Worm (Caenorhabditis elegans) whole organism, young adult: ENCODE measurements around the gene C26E6.12.

ENCODE experiments used
- B0019.2 ChIP-seq: fragments of 200-800 bp; sonication (Bioruptor generic); conservative IDR thresholded peaks from 2 replicates; pipeline ENCODE4 v1.3.6; 2022; ENCODE audit warnings: missing genetic modification reagents, missing genetic modification characterization, missing compliant biosample characterization
- B0336.3 ChIP-seq: fragments of 200-800 bp; sonication (Bioruptor generic); IDR thresholded peaks from 2 replicates; pipeline ENCODE4 v1.3.6; 2022; ENCODE audit warnings: missing genetic modification characterization, missing compliant biosample characterization
- C06A6.2 ChIP-seq: fragments of 200-800 bp; sonication (Bioruptor generic); conservative IDR thresholded peaks from 2 replicates; pipeline ENCODE4 v1.3.6; 2022; ENCODE audit warnings: missing genetic modification characterization, missing compliant biosample characterization
- F23B12.7 ChIP-seq: sonication (generic microtip); optimal IDR thresholded peaks from 2 replicates; lab custom pipeline; 2017; ENCODE audit warnings: missing genetic modification characterization, mild to moderate bottlenecking, missing compliant biosample characterization, antibody characterized with exemption, moderate library complexity; ENCODE audit not compliant: insufficient read depth
- F37B4.10 ChIP-seq: fragments of 200-800 bp; sonication (Bioruptor generic); IDR thresholded peaks from 2 replicates; pipeline ENCODE4 v1.3.6; 2022; ENCODE audit warnings: missing genetic modification characterization, missing compliant biosample characterization
- F55B11.4 ChIP-seq: sonication (generic microtip); optimal IDR thresholded peaks from 2 replicates; lab custom pipeline; 2016; ENCODE audit warnings: missing compliant biosample characterization, missing genetic modification characterization, borderline replicate concordance; ENCODE audit not compliant: insufficient read depth
- F57A8.1 ChIP-seq: fragments of 200-800 bp; sonication (Bioruptor generic); optimal IDR thresholded peaks from 2 replicates; lab custom pipeline; 2018; ENCODE audit warnings: mild to moderate bottlenecking, missing genetic modification characterization, moderate library complexity, missing compliant biosample characterization
- T26A5.8 ChIP-seq: sonication (generic microtip); optimal IDR thresholded peaks from 2 replicates; lab custom pipeline; 2016; ENCODE audit warnings: missing genetic modification characterization, missing compliant biosample characterization
- Y53G8AR.9 ChIP-seq: fragments of 200-800 bp; sonication (Bioruptor generic); conservative IDR thresholded peaks from 2 replicates; pipeline ENCODE4 v1.3.6; 2022; ENCODE audit warnings: missing genetic modification reagents, missing genetic modification characterization, missing compliant biosample characterization
- Y95B8A.8 ChIP-seq: fragments of 200-800 bp; sonication (Bioruptor generic); IDR thresholded peaks from 2 replicates; pipeline ENCODE4 v1.3.6; 2022; ENCODE audit warnings: missing genetic modification reagents, missing genetic modification characterization, missing compliant biosample characterization
- akir-1 ChIP-seq: fragments of 200-800 bp; sonication (Bioruptor generic); optimal IDR thresholded peaks from 2 replicates; lab custom pipeline; 2018; ENCODE audit warnings: mild to moderate bottlenecking, missing genetic modification characterization, moderate library complexity, missing compliant biosample characterization
- ama-1 ChIP-seq, 3 experiments: fragments of 150-350 bp in 1 of 3; sonication (generic microtip) in 2 of 3; optimal IDR thresholded peaks; 2 replicates each; lab custom pipeline; 2014 to 2018; ENCODE audit warnings: missing biosample characterization in 2 of 3, missing genetic modification characterization in 2 of 3, missing genetic modification reagents in 2 of 3
- athp-1 ChIP-seq: sonication (generic microtip); optimal IDR thresholded peaks from 2 replicates; lab custom pipeline; 2017; ENCODE audit warnings: mild to moderate bottlenecking, missing genetic modification characterization, missing compliant biosample characterization
- attf-3 ChIP-seq: fragments of 200-800 bp; sonication (Bioruptor generic); conservative IDR thresholded peaks from 2 replicates; pipeline ENCODE4 v1.3.6; 2022; ENCODE audit warnings: missing genetic modification reagents, missing genetic modification characterization, missing compliant biosample characterization
- attf-5 ChIP-seq: fragments of 200-800 bp; sonication (Bioruptor generic); optimal IDR thresholded peaks from 2 replicates; lab custom pipeline; 2018; ENCODE audit warnings: mild to moderate bottlenecking, missing genetic modification characterization, missing compliant biosample characterization
- ccch-3 ChIP-seq: fragments of 200-800 bp; sonication (Bioruptor generic); optimal IDR thresholded peaks from 2 replicates; lab custom pipeline; 2018; ENCODE audit warnings: mild to moderate bottlenecking, missing genetic modification characterization, missing compliant biosample characterization
- cebp-1 ChIP-seq, 2 experiments: fragments of 200-800 bp in 1 of 2; sonication (Bioruptor generic) in 1 of 2; sonication (generic microtip) in 1 of 2; IDR thresholded peaks in 1 of 2; optimal IDR thresholded peaks in 1 of 2; 2 replicates each; pipeline versions ENCODE4 v1.3.6 to Lab custom; 2017 to 2022; ENCODE audit warnings: missing compliant biosample characterization in 2 of 2, missing genetic modification characterization in 2 of 2, mild to moderate bottlenecking in 1 of 2, missing genetic modification reagents in 1 of 2, moderate library complexity in 1 of 2
- cebp-2 ChIP-seq: fragments of 200-800 bp; sonication (Bioruptor generic); IDR thresholded peaks from 2 replicates; pipeline ENCODE4 v1.3.6; 2022; ENCODE audit warnings: missing genetic modification characterization, missing compliant biosample characterization
- ceh-100 ChIP-seq: fragments of 200-800 bp; sonication (Bioruptor generic); IDR thresholded peaks from 2 replicates; pipeline ENCODE4 v1.3.6; 2022; ENCODE audit warnings: missing genetic modification reagents, missing genetic modification characterization, missing compliant biosample characterization
- ceh-40 ChIP-seq: fragments of 200-800 bp; sonication (Bioruptor generic); IDR thresholded peaks from 2 replicates; pipeline ENCODE4 v1.3.6; 2022; ENCODE audit warnings: missing genetic modification characterization, missing compliant biosample characterization
- ceh-79 ChIP-seq: sonication (generic microtip); optimal IDR thresholded peaks from 2 replicates; lab custom pipeline; 2017; ENCODE audit warnings: mild to moderate bottlenecking, missing genetic modification characterization, missing compliant biosample characterization
- dpl-1 ChIP-seq: fragments of 150-350 bp; optimal IDR thresholded peaks from 2 replicates; lab custom pipeline; 2014; ENCODE audit warnings: missing biosample characterization, missing genetic modification reagents, missing genetic modification characterization
- egrh-3 ChIP-seq: fragments of 200-800 bp; sonication (Bioruptor generic); IDR thresholded peaks from 2 replicates; pipeline ENCODE4 v1.3.6; 2022; ENCODE audit warnings: missing genetic modification reagents, missing genetic modification characterization, missing compliant biosample characterization
- him-1 ChIP-seq: sonication (generic microtip); optimal IDR thresholded peaks from 2 replicates; lab custom pipeline; 2016; ENCODE audit warnings: missing genotype, missing genetic modification reagents, missing genetic modification characterization, missing compliant biosample characterization
- hlh-26 ChIP-seq: fragments of 200-800 bp; sonication (Bioruptor generic); conservative IDR thresholded peaks from 2 replicates; pipeline ENCODE4 v1.3.6; 2022; ENCODE audit warnings: missing genetic modification reagents, missing genetic modification characterization, missing compliant biosample characterization
- let-526 ChIP-seq: fragments of 200-800 bp; sonication (Bioruptor generic); IDR thresholded peaks from 2 replicates; pipeline ENCODE4 v1.3.6; 2022; ENCODE audit warnings: missing genetic modification reagents, missing genetic modification characterization, missing compliant biosample characterization
- lin-54 ChIP-seq: fragments of 200-800 bp; sonication (Bioruptor generic); optimal IDR thresholded peaks from 2 replicates; lab custom pipeline; 2018; ENCODE audit warnings: mild to moderate bottlenecking, missing genetic modification characterization, missing compliant biosample characterization
- madf-3 ChIP-seq: fragments of 200-800 bp; sonication (Bioruptor generic); IDR thresholded peaks from 2 replicates; pipeline ENCODE4 v1.3.6; 2022; ENCODE audit warnings: missing genetic modification reagents, missing genetic modification characterization, missing compliant biosample characterization
- madf-8 ChIP-seq: fragments of 200-800 bp; sonication (Bioruptor generic); conservative IDR thresholded peaks from 2 replicates; pipeline ENCODE4 v1.3.6; 2022; ENCODE audit warnings: missing genetic modification reagents, missing genetic modification characterization, missing compliant biosample characterization
- mcd-1 ChIP-seq: fragments of 200-800 bp; sonication (Bioruptor generic); IDR thresholded peaks from 2 replicates; pipeline ENCODE4 v1.3.6; 2022; ENCODE audit warnings: missing genetic modification reagents, missing genetic modification characterization, missing compliant biosample characterization
- mel-28 ChIP-seq: sonication (generic microtip); optimal IDR thresholded peaks from 2 replicates; lab custom pipeline; 2016; ENCODE audit warnings: borderline replicate concordance, mild to moderate bottlenecking, missing genetic modification characterization, missing compliant biosample characterization
- mes-4 ChIP-seq: sonication (generic microtip); optimal IDR thresholded peaks from 2 replicates; lab custom pipeline; 2016; ENCODE audit warnings: missing genotype, missing genetic modification characterization, missing compliant biosample characterization
- nhr-90 ChIP-seq: sonication (generic microtip); optimal IDR thresholded peaks from 2 replicates; lab custom pipeline; 2016; ENCODE audit warnings: missing genotype, mild to moderate bottlenecking, missing genetic modification characterization, missing compliant biosample characterization
- pbrm-1 ChIP-seq: fragments of 200-800 bp; sonication (Bioruptor generic); IDR thresholded peaks from 2 replicates; pipeline ENCODE4 v1.3.6; 2022; ENCODE audit warnings: missing genetic modification reagents, missing genetic modification characterization, missing compliant biosample characterization
- rcor-1 ChIP-seq: fragments of 200-800 bp; sonication (Bioruptor generic); IDR thresholded peaks from 2 replicates; pipeline ENCODE4 v1.3.6; 2022; ENCODE audit warnings: missing genetic modification reagents, missing genetic modification characterization, missing compliant biosample characterization
- repo-1 ChIP-seq: sonication (generic microtip); optimal IDR thresholded peaks from 2 replicates; lab custom pipeline; 2017; ENCODE audit warnings: mild to moderate bottlenecking, missing genetic modification characterization, missing compliant biosample characterization
- sea-2 ChIP-seq: fragments of 200-800 bp; sonication (Bioruptor generic); IDR thresholded peaks from 2 replicates; pipeline ENCODE4 v1.3.6; 2022; ENCODE audit warnings: missing genetic modification characterization, missing compliant biosample characterization
- snpc-1.1 ChIP-seq: sonication (generic microtip); optimal IDR thresholded peaks from 2 replicates; lab custom pipeline; 2017; ENCODE audit warnings: missing genetic modification characterization, mild to moderate bottlenecking, missing compliant biosample characterization, antibody characterized with exemption, moderate library complexity, missing genotype, missing genetic modification reagents; ENCODE audit not compliant: insufficient read depth
- snpc-1.3 ChIP-seq: sonication (generic microtip); optimal IDR thresholded peaks from 2 replicates; lab custom pipeline; 2017; ENCODE audit warnings: missing genetic modification characterization, mild to moderate bottlenecking, missing compliant biosample characterization, antibody characterized with exemption, moderate library complexity, missing genotype, missing genetic modification reagents; ENCODE audit not compliant: insufficient read depth
- snpc-3.4 ChIP-seq: sonication (generic microtip); optimal IDR thresholded peaks from 2 replicates; lab custom pipeline; 2017; ENCODE audit warnings: missing genetic modification characterization, mild to moderate bottlenecking, missing compliant biosample characterization, antibody characterized with exemption, moderate library complexity, missing genotype, missing genetic modification reagents
- somi-1 ChIP-seq: fragments of 200-800 bp; sonication (Bioruptor generic); optimal IDR thresholded peaks from 2 replicates; lab custom pipeline; 2018; ENCODE audit warnings: mild to moderate bottlenecking, missing genetic modification characterization, missing compliant biosample characterization
- sptf-2 ChIP-seq: fragments of 200-800 bp; sonication (Bioruptor generic); optimal IDR thresholded peaks from 2 replicates; lab custom pipeline; 2018; ENCODE audit warnings: mild to moderate bottlenecking, missing genetic modification characterization, missing compliant biosample characterization
- tbp1 ChIP-seq: fragments of 200-800 bp; sonication (Bioruptor generic); optimal IDR thresholded peaks from 2 replicates; lab custom pipeline; 2018; ENCODE audit warnings: mild to moderate bottlenecking, missing genetic modification characterization, missing compliant biosample characterization
- tbx-9 ChIP-seq: sonication (generic microtip); optimal IDR thresholded peaks from 2 replicates; lab custom pipeline; 2016; ENCODE audit warnings: borderline replicate concordance, missing genetic modification characterization, inconsistent platforms, missing compliant biosample characterization
- zfh-2 ChIP-seq: fragments of 200-800 bp; sonication (Bioruptor generic); conservative IDR thresholded peaks from 2 replicates; pipeline ENCODE4 v1.3.6; 2022; ENCODE audit warnings: missing genetic modification reagents, missing genetic modification characterization, missing compliant biosample characterization
- ztf-26 ChIP-seq: sonication (generic microtip); optimal IDR thresholded peaks from 2 replicates; lab custom pipeline; 2017; ENCODE audit warnings: missing genetic modification characterization, missing compliant biosample characterization
- ztf-3 ChIP-seq: fragments of 200-800 bp; sonication (Bioruptor generic); optimal IDR thresholded peaks from 2 replicates; lab custom pipeline; 2018; ENCODE audit warnings: mild to moderate bottlenecking, missing genetic modification characterization, missing compliant biosample characterization

The C26E6.12 gene

ce11 chrIII:4899728-4900127, 32.3 kb downstream of the C26E6.12 start (continued):
- TF ChIP-seq cebp-1 (GFP tag; IDR thresholded peaks at IDR 0.05; lab: Robert Waterston, UW) (peak; percentile 87), cebp-1 (tag; optimal IDR thresholded peaks at IDR 0.05; lab: Kevin White, UChicago) (peak; percentile 98), tbx-9 (tag; lab: Kevin White, UChicago) (no peak), cebp-2 (GFP tag; lab: Robert Waterston, UW) (no peak), somi-1 (GFP tag; lab: Kevin White, UChicago) (peak; percentile 100), mcd-1 (peak; percentile 97), let-526 (GFP tag; lab: Robert Waterston, UW) (peak; percentile 99), F23B12.7 (peak; percentile 41), Y53G8AR.9 (peak; percentile 96), hlh-26 (GFP tag; lab: Robert Waterston, UW) (no peak), F57A8.1 (GFP tag; lab: Kevin White, UChicago) (peak; percentile 22), him-1 (tag; lab: Kevin White, UChicago) (no peak), zfh-2 (GFP tag; lab: Robert Waterston, UW) (peak; percentile 100), F37B4.10 (GFP tag; lab: Robert Waterston, UW) (peak; percentile 94), F55B11.4 (tag; lab: Kevin White, UChicago) (no peak), ceh-100 (GFP tag; lab: Robert Waterston, UW) (peak; percentile 90), athp-1 (tag; lab: Kevin White, UChicago) (peak; percentile 96), B0019.2 (GFP tag; lab: Robert Waterston, UW) (peak; percentile 71), ccch-3 (no peak), ama-1 (optimal IDR thresholded peaks at IDR 0.05; lab: Kevin White, UChicago) (no peak), ama-1 (GFP tag; optimal IDR thresholded peaks at IDR 0.05; lab: Kevin White, UChicago) (no peak), C06A6.2 (peak; percentile 100), tbp1 (peak; percentile 77), mel-28 (tag; lab: Kevin White, UChicago) (peak; percentile 48), rcor-1 (GFP tag; lab: Robert Waterston, UW) (peak; percentile 96), ceh-79 (tag; lab: Kevin White, UChicago) (peak; percentile 93), Y95B8A.8 (GFP tag; lab: Robert Waterston, UW) (peak; percentile 96), B0336.3 (GFP tag; lab: Robert Waterston, UW) (peak; percentile 100), ztf-26 (peak; percentile 99), pbrm-1 (GFP tag; lab: Robert Waterston, UW) (peak; percentile 97), snpc-1.1 (tag; lab: Kevin White, UChicago) (no peak), snpc-3.4 (tag; lab: Kevin White, UChicago) (no peak), T26A5.8 (tag; lab: Kevin White, UChicago) (no peak), attf-3 (GFP tag; lab: Robert Waterston, UW) (peak; percentile 76), dpl-1 (peak; percentile 32), ceh-40 (GFP tag; lab: Robert Waterston, UW) (no peak), madf-8 (GFP tag; lab: Robert Waterston, UW) (peak; percentile 47), ztf-3 (GFP tag; lab: Kevin White, UChicago) (peak; percentile 98), repo-1 (peak; percentile 97), attf-5 (GFP tag; lab: Kevin White, UChicago) (peak; percentile 99), madf-3 (GFP tag; lab: Robert Waterston, UW) (peak; percentile 95), sptf-2 (GFP tag; lab: Kevin White, UChicago) (peak; percentile 58), sea-2 (GFP tag; lab: Robert Waterston, UW) (peak; percentile 97), mes-4 (tag; lab: Kevin White, UChicago) (no peak), egrh-3 (GFP tag; lab: Robert Waterston, UW) (peak; percentile 70), lin-54 (GFP tag; lab: Kevin White, UChicago) (peak; percentile 96), snpc-1.3 (tag; lab: Kevin White, UChicago) (no peak), nhr-90 (tag; lab: Kevin White, UChicago) (peak; percentile 97), akir-1 (peak; percentile 86)
